Worm (Caenorhabditis elegans) whole organism, young adult: ENCODE results near the gene fbxo-11.2.

Experiments
- F49E8.2 ChIP-seq: sonication (generic microtip); optimal IDR thresholded peaks from 3 replicates; lab custom pipeline; 2017; ENCODE audit warnings: missing genetic modification characterization, mild to moderate bottlenecking, missing compliant biosample characterization, antibody characterized with exemption, moderate library complexity; ENCODE audit not compliant: insufficient read depth
- pbrm-1 ChIP-seq: fragments of 200-800 bp; sonication (Bioruptor generic); IDR thresholded peaks from 2 replicates; pipeline ENCODE4 v1.3.6; 2022; ENCODE audit warnings: missing genetic modification reagents, missing genetic modification characterization, missing compliant biosample characterization

DNA sequence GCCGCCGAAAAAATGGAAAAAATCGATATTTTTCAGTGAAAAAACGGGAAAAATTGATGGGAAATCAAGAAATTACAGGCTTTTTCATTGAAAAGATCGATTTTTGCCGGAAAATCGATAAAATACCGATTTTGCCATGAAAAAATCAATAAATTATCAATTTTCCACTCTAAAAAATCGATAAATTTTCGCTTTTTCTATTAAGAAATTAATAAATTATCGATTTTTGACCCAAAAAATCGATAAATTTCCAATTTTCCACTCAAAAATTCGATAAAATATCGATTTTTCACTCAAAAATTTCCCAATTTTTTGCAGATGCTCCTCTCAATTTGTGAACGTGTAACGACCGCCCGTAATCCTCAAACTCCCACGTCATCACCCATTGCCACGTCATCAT lies 41.3 kb upstream of the fbxo-11.2 start:
- TF ChIP-seq F49E8.2 (tag; lab: Kevin White, UChicago): no peak
- TF ChIP-seq pbrm-1: no peak
